Fruit fly (Drosophila melanogaster): Measurements from ENCODE around the gene CAH5.

DNA sequence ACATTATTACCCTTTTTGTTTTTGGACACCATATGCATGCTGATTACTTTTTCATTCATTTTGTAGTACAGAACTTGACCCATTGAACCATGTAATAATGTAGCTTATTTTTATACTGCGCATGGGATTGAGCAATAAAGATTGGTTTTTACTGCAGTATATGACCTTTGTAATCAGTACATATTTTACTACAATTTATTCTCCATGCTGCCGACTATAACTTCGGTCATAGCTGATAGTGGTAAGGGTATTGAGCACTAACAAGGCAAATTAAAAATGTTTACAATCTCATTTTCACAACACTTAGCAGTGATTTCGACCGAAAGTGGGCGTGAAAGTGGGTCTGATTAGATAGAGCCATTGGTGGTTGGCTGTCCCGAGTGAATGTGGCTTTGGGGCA, 44.1 kb downstream of the CAH5 start:
- no peak for TF ChIP-seq psq (GFP tag; optimal IDR thresholded peaks at IDR 0.05)
- no peak for TF ChIP-seq h (GFP tag; optimal IDR thresholded peaks at IDR 0.05)
- TF ChIP-seq Mio (GFP tag; optimal IDR thresholded peaks at IDR 0.05) = no peak
- no peak for TF ChIP-seq usp (GFP tag; optimal IDR thresholded peaks at IDR 0.05)
- TF ChIP-seq br (GFP tag; optimal IDR thresholded peaks at IDR 0.05) = no peak
- TF ChIP-seq Dfd (GFP tag; optimal IDR thresholded peaks at IDR 0.05) = no peak

Measured in whole organism, wandering third instar larva.